Worm (Caenorhabditis elegans) whole organism, early embryonic: ENCODE data around the gene srh-23.

ENCODE experiments used
- F13C5.2 ChIP-seq: sonication (generic microtip); optimal IDR thresholded peaks from 2 replicates; lab custom pipeline; 2017; ENCODE audit warnings: mild to moderate bottlenecking, missing genetic modification characterization, inconsistent platforms, missing compliant biosample characterization
- aly-1 ChIP-seq: sonication (generic microtip); optimal IDR thresholded peaks from 2 replicates; lab custom pipeline; 2016; ENCODE audit warnings: missing genetic modification characterization, missing compliant biosample characterization
- ceh-36 ChIP-seq: sonication (generic microtip); optimal IDR thresholded peaks from 2 replicates; lab custom pipeline; 2016; ENCODE audit warnings: missing genetic modification characterization, inconsistent platforms, missing compliant biosample characterization
- flt-1 ChIP-seq: fragments of 200-800 bp; sonication (Bioruptor generic); IDR thresholded peaks from 2 replicates; pipeline ENCODE4 v1.3.6; 2022; ENCODE audit warnings: missing genetic modification characterization, missing compliant biosample characterization
- hmg-4 ChIP-seq: fragments of 200-800 bp; sonication (Bioruptor generic); optimal IDR thresholded peaks from 2 replicates; lab custom pipeline; 2018; ENCODE audit warnings: mild to moderate bottlenecking, missing genetic modification characterization, missing compliant biosample characterization
- hnd-1 ChIP-seq: sonication (generic microtip); optimal IDR thresholded peaks from 2 replicates; lab custom pipeline; 2016; ENCODE audit warnings: missing genetic modification characterization, missing compliant biosample characterization
- pes-1 ChIP-seq: fragments of 200-800 bp; sonication (Bioruptor generic); IDR thresholded peaks from 2 replicates; pipeline ENCODE4 v1.3.6; 2022; ENCODE audit warnings: missing genetic modification reagents, missing genetic modification characterization, missing compliant biosample characterization
- scrt-1 ChIP-seq: fragments of 200-800 bp; sonication (Bioruptor generic); IDR thresholded peaks from 2 replicates; pipeline ENCODE4 v1.3.6; 2022; ENCODE audit warnings: missing genetic modification characterization, missing compliant biosample characterization

Gene srh-23

ce11 chrV:4969503-4969902 is 48.6 kb downstream of the srh-23 start:
- TF ChIP-seq hmg-4 (GFP tag; lab: Kevin White, UChicago) (no peak), aly-1 (tag; lab: Kevin White, UChicago) (no peak), pes-1 (GFP tag; lab: Robert Waterston, UW) (no peak), scrt-1 (GFP tag; lab: Robert Waterston, UW) (no peak), flt-1 (no peak), hnd-1 (tag; lab: Kevin White, UChicago) (no peak), F13C5.2 (tag; lab: Kevin White, UChicago) (no peak), ceh-36 (no peak)
